Worm (Caenorhabditis elegans): Measurements from ENCODE around the gene C39B5.5.

DNA sequence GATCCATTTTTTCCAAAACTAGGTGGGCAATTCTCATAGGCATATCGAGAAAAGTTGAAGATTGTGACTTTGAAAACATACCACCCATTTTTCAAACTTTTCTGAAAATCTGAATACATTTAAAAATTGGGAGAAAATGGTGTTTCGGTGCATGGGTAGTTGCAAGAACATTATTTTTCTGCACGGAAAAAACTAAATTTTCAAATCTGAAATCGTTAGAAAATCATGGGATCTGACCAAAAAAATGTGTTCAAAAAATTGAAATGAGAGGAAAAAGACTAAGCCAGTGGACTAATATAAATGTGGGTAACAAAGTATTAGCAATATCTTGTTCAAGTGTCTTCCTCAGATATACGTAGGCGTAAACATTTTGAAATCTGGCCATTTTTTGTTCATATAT lies 50.9 kb downstream of the C39B5.5 start, which contains the start of gene fbxa-43:
- no peak for TF ChIP-seq elt-1 (tag; optimal IDR thresholded peaks at IDR 0.05)
- no peak for TF ChIP-seq ama-1 (optimal IDR thresholded peaks at IDR 0.05)
- TF ChIP-seq egl-27 (tag; optimal IDR thresholded peaks at IDR 0.05): no peak
- TF ChIP-seq lin-39 (tag; optimal IDR thresholded peaks at IDR 0.05): no peak
- no peak for TF ChIP-seq ztf-1 (GFP tag; conservative IDR thresholded peaks at IDR 0.05)
- TF ChIP-seq ztf-11 (tag; optimal IDR thresholded peaks at IDR 0.05): no peak
